Worm (Caenorhabditis elegans): ENCODE data around the gene bir-1.

- TF ChIP-seq aly-2 (tag; optimal IDR thresholded peaks at IDR 0.05) (no peak), elt-3 (tag; optimal IDR thresholded peaks at IDR 0.05) (no peak), skn-1 (tag; optimal IDR thresholded peaks at IDR 0.05) (no peak), ZK546.5 (tag; optimal IDR thresholded peaks at IDR 0.05) (no peak), nhr-237 (tag; optimal IDR thresholded peaks at IDR 0.05) (no peak), lin-13 (GFP tag; optimal IDR thresholded peaks at IDR 0.05) (no peak), ztf-1 (GFP tag; conservative IDR thresholded peaks at IDR 0.05) (no peak), nhr-10 (tag; optimal IDR thresholded peaks at IDR 0.05) (no peak)
These were observed 43.5 kb upstream of the bir-1 start, which contains the start of gene F35B12.9 for ce11 chrV:11600800-11601199.

Measured in whole organism, L2 larva.